Worm (Caenorhabditis elegans) whole organism, late embryonic: ENCODE measurements around the gene K02E7.10.
"Not testable (repeated sequence)": the region's sequence is repeated elsewhere in the genome, so short reads cannot be mapped to it uniquely, and the experiment has no call there.

Experiments used
- K02D7.2 ChIP-seq: sonication (generic microtip); optimal IDR thresholded peaks from 2 replicates; lab custom pipeline; 2017; ENCODE audit warnings: mild to moderate bottlenecking, missing genetic modification characterization, missing compliant biosample characterization
- K09A11.1 ChIP-seq: sonication (generic microtip); optimal IDR thresholded peaks from 2 replicates; lab custom pipeline; 2017; ENCODE audit warnings: antibody characterized with exemption, mild to moderate bottlenecking, missing genetic modification characterization, missing compliant biosample characterization; ENCODE audit not compliant: insufficient read depth
- Y22D7AL.16 ChIP-seq: sonication (generic microtip); optimal IDR thresholded peaks from 2 replicates; lab custom pipeline; 2016; ENCODE audit warnings: missing genetic modification characterization, missing compliant biosample characterization
- ahr-1 ChIP-seq: sonication (generic microtip); optimal IDR thresholded peaks from 2 replicates; lab custom pipeline; 2016; ENCODE audit warnings: missing genetic modification characterization, missing compliant biosample characterization
- ama-1 ChIP-seq: fragments of 150-350 bp; optimal IDR thresholded peaks from 2 replicates; lab custom pipeline; 2014
- ceh-14 ChIP-seq: sonication (generic microtip); optimal IDR thresholded peaks from 2 replicates; lab custom pipeline; 2016; ENCODE audit warnings: missing genotype, missing genetic modification characterization, missing compliant biosample characterization
- ceh-19 ChIP-seq: fragments of 200-800 bp; sonication (Bioruptor generic); optimal IDR thresholded peaks from 2 replicates; lab custom pipeline; 2018; ENCODE audit warnings: mild to moderate bottlenecking, missing genetic modification characterization, missing compliant biosample characterization
- ceh-22 ChIP-seq: sonication (generic microtip); optimal IDR thresholded peaks from 2 replicates; lab custom pipeline; 2017; ENCODE audit warnings: missing biosample characterization, missing genetic modification characterization
- ceh-34 ChIP-seq: sonication (generic microtip); optimal IDR thresholded peaks from 2 replicates; lab custom pipeline; 2016; ENCODE audit warnings: mild to moderate bottlenecking, missing genetic modification characterization, missing compliant biosample characterization
- ceh-9 ChIP-seq: sonication (generic microtip); optimal IDR thresholded peaks from 2 replicates; lab custom pipeline; 2016; ENCODE audit warnings: mild to moderate bottlenecking, missing genetic modification characterization, inconsistent platforms, missing compliant biosample characterization
- dve-1 ChIP-seq: sonication (generic microtip); optimal IDR thresholded peaks from 2 replicates; lab custom pipeline; 2017; ENCODE audit warnings: antibody characterized with exemption, mild to moderate bottlenecking, missing genetic modification characterization, missing compliant biosample characterization
- elt-2 ChIP-seq: sonication (generic microtip); optimal IDR thresholded peaks from 2 replicates; lab custom pipeline; 2016; ENCODE audit warnings: missing genetic modification reagents, missing genetic modification characterization, missing compliant biosample characterization
- elt-4 ChIP-seq: sonication (generic microtip); optimal IDR thresholded peaks from 2 replicates; lab custom pipeline; 2016; ENCODE audit warnings: missing genetic modification characterization, missing compliant biosample characterization
- fkh-6 ChIP-seq: sonication (generic microtip); optimal IDR thresholded peaks from 2 replicates; lab custom pipeline; 2016; ENCODE audit warnings: missing genetic modification characterization, missing compliant biosample characterization
- gmeb-2 ChIP-seq: sonication (generic microtip); optimal IDR thresholded peaks from 2 replicates; lab custom pipeline; 2016; ENCODE audit warnings: missing genetic modification characterization, inconsistent platforms, missing compliant biosample characterization
- hlh-15 ChIP-seq: sonication (generic microtip); optimal IDR thresholded peaks from 2 replicates; lab custom pipeline; 2016; ENCODE audit warnings: missing genetic modification characterization, missing compliant biosample characterization
- hlh-6 ChIP-seq: sonication (generic microtip); optimal IDR thresholded peaks from 2 replicates; lab custom pipeline; 2016; ENCODE audit warnings: missing genotype, missing genetic modification characterization, missing compliant biosample characterization
- lim-6 ChIP-seq: sonication (generic microtip); optimal IDR thresholded peaks from 2 replicates; lab custom pipeline; 2016; ENCODE audit warnings: missing genetic modification characterization, missing compliant biosample characterization
- madf-2 ChIP-seq: sonication (generic microtip); optimal IDR thresholded peaks from 2 replicates; lab custom pipeline; 2017; ENCODE audit warnings: missing genetic modification characterization, missing compliant biosample characterization
- nfya-1 ChIP-seq: sonication (generic microtip); optimal IDR thresholded peaks from 2 replicates; lab custom pipeline; 2017; ENCODE audit warnings: missing genetic modification characterization, mild to moderate bottlenecking, missing compliant biosample characterization, antibody characterized with exemption, moderate library complexity
- pag-3 ChIP-seq: sonication (generic microtip); optimal IDR thresholded peaks from 2 replicates; lab custom pipeline; 2016; ENCODE audit warnings: missing compliant biosample characterization, missing genetic modification characterization, borderline replicate concordance
- pha-2 ChIP-seq: sonication (generic microtip); optimal IDR thresholded peaks from 2 replicates; lab custom pipeline; 2017; ENCODE audit warnings: mild to moderate bottlenecking, missing genetic modification characterization, missing compliant biosample characterization
- pros-1 ChIP-seq: fragments of 150-350 bp; optimal IDR thresholded peaks from 2 replicates; lab custom pipeline; 2014; ENCODE audit warnings: missing biosample characterization, missing genetic modification reagents, missing genetic modification characterization
- ref-2 ChIP-seq: sonication (generic microtip); optimal IDR thresholded peaks from 2 replicates; lab custom pipeline; 2016; ENCODE audit warnings: missing genetic modification characterization, missing compliant biosample characterization
- rnt-1 ChIP-seq: sonication (generic microtip); optimal IDR thresholded peaks from 2 replicates; lab custom pipeline; 2016; ENCODE audit warnings: missing genetic modification characterization, missing compliant biosample characterization
- sox-4 ChIP-seq: sonication (generic microtip); optimal IDR thresholded peaks from 2 replicates; lab custom pipeline; 2017; ENCODE audit warnings: mild to moderate bottlenecking, missing genetic modification characterization, inconsistent platforms, missing compliant biosample characterization
- unc-3 ChIP-seq, 2 experiments: fragments of 200-800 bp in 1 of 2; sonication (Bioruptor generic) in 1 of 2; sonication (generic microtip) in 1 of 2; conservative IDR thresholded peaks in 1 of 2; optimal IDR thresholded peaks in 1 of 2; 2 replicates each; pipeline versions ENCODE4 v1.3.6 to Lab custom; 2016 to 2022; ENCODE audit warnings: missing compliant biosample characterization in 2 of 2, missing genetic modification characterization in 2 of 2, missing genetic modification reagents in 1 of 2
- unc-42 ChIP-seq: sonication (generic microtip); optimal IDR thresholded peaks from 2 replicates; lab custom pipeline; 2016; ENCODE audit warnings: missing genotype, missing genetic modification characterization, missing compliant biosample characterization
- ztf-16 ChIP-seq: sonication (generic microtip); optimal IDR thresholded peaks from 2 replicates; lab custom pipeline; 2017; ENCODE audit warnings: missing genetic modification characterization, missing compliant biosample characterization

Gene K02E7.10

DNA sequence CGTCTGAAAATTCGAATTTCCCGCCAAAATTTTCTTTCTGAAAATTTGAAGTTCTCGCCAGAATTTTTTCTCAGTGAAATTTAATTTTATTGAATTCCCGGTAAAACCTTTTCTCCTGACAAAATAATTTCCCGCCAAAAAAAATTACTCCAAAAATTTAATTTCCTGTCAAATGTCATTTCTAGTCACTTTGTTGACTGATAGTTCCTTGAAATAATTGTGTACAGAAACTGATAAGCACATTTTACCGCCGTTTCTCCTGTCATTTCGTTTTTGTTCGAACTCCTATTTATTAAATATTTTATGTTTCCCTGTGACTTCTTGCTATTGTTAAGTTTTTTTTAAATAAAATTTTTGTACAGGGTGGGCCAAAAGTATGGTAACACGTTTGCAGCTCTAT is 2.9 kb downstream of the K02E7.10 start:
- TF ChIP-seq rnt-1: no peak

DNA sequence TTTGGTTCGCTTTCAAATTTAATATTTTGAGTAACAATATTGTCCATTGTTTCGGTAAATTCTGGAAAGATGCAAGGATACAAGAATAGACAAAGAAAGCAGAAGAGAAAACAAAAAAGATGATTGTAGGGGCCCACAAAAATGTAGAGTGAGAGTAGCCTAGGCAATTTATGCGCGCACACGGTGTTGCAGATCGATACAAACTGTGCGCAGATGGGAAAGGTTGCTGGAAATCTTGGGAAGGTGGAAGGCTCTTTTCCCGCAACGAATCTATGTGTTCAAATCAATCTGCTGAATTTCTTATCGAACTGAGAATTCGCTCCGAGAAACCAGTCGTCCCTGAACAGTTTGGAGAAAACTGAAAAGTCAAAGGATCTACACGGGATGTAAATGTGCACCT is 6.1 kb downstream of the K02E7.10 start, which contains the start of gene btb-10:
Gene btb-10, minus strand, starts transcription at position 101 of the 400 bp plus-strand sequence.
- not testable (repeated sequence) for TF ChIP-seq pros-1; pag-3 (tag; lab: Kevin White, UChicago); lim-6 (tag; lab: Kevin White, UChicago)

DNA sequence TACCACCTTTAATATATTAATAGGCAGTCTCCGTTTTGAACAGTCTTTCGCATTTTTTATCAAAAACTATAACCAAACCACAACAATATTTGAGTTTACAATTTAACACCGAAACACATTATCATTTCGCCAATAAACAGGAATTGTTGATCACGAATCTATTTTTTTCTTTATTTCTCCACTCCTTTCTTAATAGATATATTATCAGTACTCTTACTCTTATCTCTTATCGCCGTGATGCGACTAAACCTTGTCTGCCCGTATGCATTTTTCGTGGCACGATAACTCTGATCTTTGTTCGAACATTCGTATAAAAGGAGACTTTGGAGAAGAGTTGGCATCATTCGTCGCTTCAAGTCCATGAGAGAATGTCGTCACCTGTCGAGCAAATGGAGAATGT is 10.0 kb downstream of the K02E7.10 start:
- TF ChIP-seq elt-2 (peak; percentile 94), ref-2 (tag; lab: Kevin White, UChicago) (no peak)

DNA sequence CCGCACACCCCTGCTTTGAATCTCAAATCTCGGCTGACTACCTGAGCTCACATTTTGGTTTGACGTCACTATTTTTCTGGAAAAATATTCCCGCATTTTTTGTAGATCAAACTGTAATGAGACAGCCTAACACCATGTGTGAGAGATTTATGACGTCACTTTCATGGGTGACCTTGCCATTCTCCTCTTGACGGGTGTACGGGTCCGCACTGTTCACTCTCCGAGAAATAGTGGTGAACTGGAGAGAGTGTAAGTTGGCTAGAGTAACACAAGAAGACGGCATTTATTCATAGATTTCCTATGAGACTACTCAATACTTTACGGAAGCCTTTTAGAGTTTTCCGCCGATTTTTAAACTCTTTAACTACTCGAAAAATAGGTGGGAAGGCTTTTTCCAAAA is 12.1 kb downstream of the K02E7.10 start, which contains the start of gene K02E7.7:
Gene K02E7.7, plus strand, starts transcription at position 301 of the 400 bp plus-strand sequence.
- TF ChIP-seq unc-3 (GFP tag; conservative IDR thresholded peaks at IDR 0.05; lab: Robert Waterston, UW); unc-3 (tag; optimal IDR thresholded peaks at IDR 0.05; lab: Kevin White, UChicago); unc-42 (tag; lab: Kevin White, UChicago); ceh-22 (tag; lab: Kevin White, UChicago): not testable (repeated sequence)

DNA sequence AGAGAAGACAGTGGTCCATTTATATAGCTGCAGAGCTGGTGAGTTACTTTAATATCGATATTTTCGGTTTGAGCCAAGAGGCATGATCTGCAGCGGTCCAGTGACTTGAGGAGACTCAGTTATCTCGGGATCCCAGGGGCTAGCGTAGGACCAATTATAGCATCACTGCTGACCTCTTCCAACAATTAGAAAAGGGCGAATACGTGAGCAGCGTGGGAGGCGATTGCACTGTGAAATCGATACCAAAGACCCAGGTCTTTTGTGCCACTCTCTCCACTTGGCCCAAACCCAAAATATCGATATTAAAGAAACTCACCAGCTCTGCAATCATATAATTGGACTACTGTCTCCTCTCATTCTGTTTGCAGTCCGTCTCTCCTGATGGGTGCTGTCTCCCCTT is 17.0 kb downstream of the K02E7.10 start, which contains the start of gene fbxb-40:
Gene fbxb-40, minus strand, starts transcription at position 101 of the 400 bp plus-strand sequence.
- no peak for TF ChIP-seq hlh-15 (tag; lab: Kevin White, UChicago)
- TF ChIP-seq ceh-14 (tag; lab: Kevin White, UChicago): no peak
- no peak for TF ChIP-seq pag-3 (tag; lab: Kevin White, UChicago)
- no peak for TF ChIP-seq ceh-9 (tag; lab: Kevin White, UChicago)
- no peak for TF ChIP-seq ahr-1 (tag; lab: Kevin White, UChicago)
- TF ChIP-seq gmeb-2 (tag; lab: Kevin White, UChicago): no peak
- no peak for TF ChIP-seq unc-42 (tag; lab: Kevin White, UChicago)
- TF ChIP-seq, all 69 proteins: peak for 0

DNA sequence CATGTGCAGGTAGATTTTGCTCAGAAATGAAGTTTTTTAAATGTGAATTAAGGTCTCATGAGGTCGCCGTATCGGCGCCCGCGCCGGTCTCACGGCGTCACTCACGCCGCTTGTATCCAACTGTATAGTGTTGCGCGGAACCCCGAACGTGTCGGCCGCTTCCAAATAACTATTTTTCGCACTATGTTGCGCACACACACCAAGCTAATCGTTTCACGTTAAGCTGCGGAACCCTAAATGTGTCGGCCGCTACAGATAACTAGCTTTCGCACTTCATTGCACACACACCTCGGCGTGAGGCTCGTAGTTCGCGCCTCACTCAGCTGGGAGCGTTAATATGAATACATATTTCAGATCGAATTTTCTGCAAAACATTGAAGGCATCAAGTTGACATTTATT is 19.9 kb downstream of the K02E7.10 start:
- TF ChIP-seq ceh-34 (tag; lab: Kevin White, UChicago) (no peak), nfya-1 (tag; lab: Kevin White, UChicago) (no peak), ceh-19 (GFP tag; lab: Kevin White, UChicago) (no peak), K09A11.1 (tag; lab: Kevin White, UChicago) (no peak), ztf-16 (tag; lab: Kevin White, UChicago) (no peak), ceh-14 (tag; lab: Kevin White, UChicago) (no peak), sox-4 (tag; lab: Kevin White, UChicago) (no peak), fkh-6 (tag; lab: Kevin White, UChicago) (no peak), unc-3 (GFP tag; conservative IDR thresholded peaks at IDR 0.05; lab: Robert Waterston, UW) (no peak), unc-3 (tag; optimal IDR thresholded peaks at IDR 0.05; lab: Kevin White, UChicago) (no peak), elt-4 (tag; lab: Kevin White, UChicago) (no peak), hlh-6 (no peak), K02D7.2 (tag; lab: Kevin White, UChicago) (no peak), ama-1 (lab: Kevin White, UChicago) (no peak), pha-2 (tag; lab: Kevin White, UChicago) (no peak), dve-1 (tag; lab: Kevin White, UChicago) (no peak), madf-2 (tag; lab: Kevin White, UChicago) (no peak), Y22D7AL.16 (tag; lab: Kevin White, UChicago) (no peak), pag-3 (tag; lab: Kevin White, UChicago) (no peak)
